Worm (Caenorhabditis elegans) whole organism, L1 larva: Measurements from ENCODE around the gene ttll-15.

Source experiments
- ama-1 ChIP-seq: fragments of 150-350 bp; optimal IDR thresholded peaks from 2 replicates; lab custom pipeline; 2014
- ceh-82 ChIP-seq, 3 experiments: fragments of 150-350 bp in 1 of 3; sonication (generic microtip) in 2 of 3; optimal IDR thresholded peaks; 2 replicates each; lab custom pipeline; 2014 to 2017; ENCODE audit warnings: missing biosample characterization in 3 of 3, missing genetic modification characterization in 3 of 3
- efl-3 ChIP-seq: fragments of 200-800 bp; sonication (Bioruptor generic); optimal IDR thresholded peaks from 2 replicates; lab custom pipeline; 2018; ENCODE audit warnings: mild to moderate bottlenecking, missing genetic modification characterization, missing compliant biosample characterization
- egl-27 ChIP-seq, 2 experiments: fragments of 150-350 bp in 1 of 2; sonication (generic microtip); optimal IDR thresholded peaks; 3 replicates each; lab custom pipeline; 2017 to 2018; ENCODE audit warnings: missing biosample characterization in 2 of 2, missing genetic modification characterization in 2 of 2, missing genetic modification reagents in 2 of 2
- elt-3 ChIP-seq, 6 experiments: fragments of 150-350 bp in 1 of 6; sonication (generic microtip); optimal IDR thresholded peaks; 2 replicates each; lab custom pipeline; 2017 to 2018; ENCODE audit warnings: missing biosample characterization in 6 of 6, missing genetic modification characterization in 6 of 6, inconsistent platforms in 1 of 6
- fkh-4 ChIP-seq: sonication (generic microtip); optimal IDR thresholded peaks from 2 replicates; lab custom pipeline; 2016; ENCODE audit warnings: missing compliant biosample characterization, missing genetic modification characterization, borderline replicate concordance
- lin-39 ChIP-seq: fragments of 150-350 bp; optimal IDR thresholded peaks from 2 replicates; lab custom pipeline; 2014; ENCODE audit warnings: missing biosample characterization, missing genetic modification reagents, missing genetic modification characterization
- nhr-11 ChIP-seq: fragments of 150-350 bp; optimal IDR thresholded peaks from 2 replicates; lab custom pipeline; 2014; ENCODE audit warnings: missing biosample characterization, missing genetic modification characterization
- nhr-12 ChIP-seq: sonication (generic microtip); optimal IDR thresholded peaks from 2 replicates; lab custom pipeline; 2017; ENCODE audit warnings: missing biosample characterization, missing genetic modification characterization
- nhr-77 ChIP-seq: fragments of 150-350 bp; optimal IDR thresholded peaks from 2 replicates; lab custom pipeline; 2014; ENCODE audit warnings: missing biosample characterization, missing genetic modification characterization
- pqm-1 ChIP-seq: sonication (generic microtip); optimal IDR thresholded peaks from 3 replicates; lab custom pipeline; 2017; ENCODE audit warnings: missing biosample characterization, missing genetic modification characterization
- snu-23 ChIP-seq: sonication (generic microtip); optimal IDR thresholded peaks from 2 replicates; lab custom pipeline; 2016; ENCODE audit warnings: missing genetic modification characterization, missing compliant biosample characterization
- unc-130 ChIP-seq: fragments of 150-350 bp; optimal IDR thresholded peaks from 2 replicates; lab custom pipeline; 2017; ENCODE audit warnings: missing biosample characterization, missing genetic modification characterization, inconsistent platforms
- unc-62 ChIP-seq: fragments of 150-350 bp; optimal IDR thresholded peaks from 2 replicates; lab custom pipeline; 2014; ENCODE audit warnings: missing biosample characterization, missing genetic modification reagents, missing genetic modification characterization

- TF ChIP-seq pqm-1 (no peak), nhr-11 (no peak), ceh-82 (tag; optimal IDR thresholded peaks at IDR 0.05; lab: Kevin White, UChicago) (no peak), lin-39 (tag; lab: Kevin White, UChicago) (no peak), unc-130 (tag; lab: Kevin White, UChicago) (no peak), ama-1 (lab: Kevin White, UChicago) (no peak), snu-23 (GFP tag; lab: Kevin White, UChicago) (no peak), fkh-4 (tag; lab: Kevin White, UChicago) (no peak), egl-27 (tag; optimal IDR thresholded peaks at IDR 0.05; lab: Kevin White, UChicago) (no peak), nhr-77 (tag; lab: Kevin White, UChicago) (no peak), unc-62 (no peak), elt-3 (tag; optimal IDR thresholded peaks at IDR 0.05; lab: Kevin White, UChicago) (no peak), nhr-12 (tag; lab: Kevin White, UChicago) (no peak), efl-3 (GFP tag; lab: Kevin White, UChicago) (no peak)
These were observed 30.0 kb downstream of the ttll-15 start, which contains the start of gene AC3.5 for ce11 chrV:10388318-10388717.
